Worm (Caenorhabditis elegans) whole organism, L4/young adult: ENCODE measurements around the gene clec-88.

Experiments used
- W03F9.2 ChIP-seq: fragments of 150-350 bp; optimal IDR thresholded peaks from 2 replicates; lab custom pipeline; 2014; ENCODE audit warnings: missing biosample characterization, missing genetic modification characterization
- dao-5 ChIP-seq: sonication (generic microtip); optimal IDR thresholded peaks from 2 replicates; lab custom pipeline; 2016; ENCODE audit warnings: missing genotype, missing genetic modification characterization, moderate library complexity, missing compliant biosample characterization
- him-1 ChIP-seq: sonication (generic microtip); optimal IDR thresholded peaks from 2 replicates; lab custom pipeline; 2016; ENCODE audit warnings: missing genotype, missing genetic modification reagents, missing genetic modification characterization, missing compliant biosample characterization

clec-88 gene

ce11 chrII:6339948-6340347, 25.6 kb upstream of the clec-88 start, which contains the start of gene C32D5.7:
C32D5.7 (minus strand) TSS chrII:6340048.
- no peak for TF ChIP-seq W03F9.2
- TF ChIP-seq dao-5 (tag; lab: Kevin White, UChicago): no peak
- TF ChIP-seq him-1: no peak

- TF ChIP-seq him-1: no peak
- TF ChIP-seq dao-5 (tag; lab: Kevin White, UChicago): no peak
- TF ChIP-seq W03F9.2: no peak
Measured at ce11 chrII:6341076-6341475, 24.4 kb upstream of the clec-88 start.

ce11 chrII:6342455-6342854, 23.1 kb upstream of the clec-88 start:
- TF ChIP-seq W03F9.2: no peak
- no peak for TF ChIP-seq dao-5 (tag; lab: Kevin White, UChicago)
- TF ChIP-seq him-1: no peak

- TF ChIP-seq dao-5 (tag; lab: Kevin White, UChicago) (no peak), him-1 (no peak), W03F9.2 (no peak)
Measured at ce11 chrII:6343893-6344292, 21.6 kb upstream of the clec-88 start, which contains the start of gene txt-18. txt-18 (plus strand) TSS chrII:6344072.

- TF ChIP-seq W03F9.2 (no peak), him-1 (no peak), dao-5 (tag; lab: Kevin White, UChicago) (no peak)
Measured at ce11 chrII:6344513-6344912, 21.0 kb upstream of the clec-88 start.

ce11 chrII:6345195-6346158, 20.0 kb upstream of the clec-88 start, which contains the start of gene C32D5.8:
C32D5.8 (minus strand) TSS chrII:6345964.
- TF ChIP-seq dao-5 (tag; lab: Kevin White, UChicago) (no peak), him-1 (no peak), W03F9.2 (no peak)

- TF ChIP-seq him-1: no peak
- TF ChIP-seq dao-5 (tag; lab: Kevin White, UChicago): no peak
- no peak for TF ChIP-seq W03F9.2
Measured at ce11 chrII:6346551-6347079, 18.9 kb upstream of the clec-88 start.

- TF ChIP-seq W03F9.2 (no peak), him-1 (no peak), dao-5 (tag; lab: Kevin White, UChicago) (no peak)
Measured at ce11 chrII:6347341-6348118, 18.0 kb upstream of the clec-88 start, which contains the start of gene lgg-1. lgg-1 (minus strand) TSS chrII:6347719.

ce11 chrII:6348360-6348759, 17.2 kb upstream of the clec-88 start:
- TF ChIP-seq W03F9.2: peak; percentile 66
- TF ChIP-seq him-1: peak; percentile 18
- peak; percentile 78 for TF ChIP-seq dao-5 (tag; lab: Kevin White, UChicago)

- TF ChIP-seq him-1 (no peak), W03F9.2 (no peak), dao-5 (tag; lab: Kevin White, UChicago) (no peak)
Measured at ce11 chrII:6349968-6350367, 15.6 kb upstream of the clec-88 start.

ce11 chrII:6351887-6352286, 13.6 kb upstream of the clec-88 start, which contains the start of gene C32D5.10:
C32D5.10 (minus strand) TSS chrII:6351987.
- no peak for TF ChIP-seq him-1
- no peak for TF ChIP-seq W03F9.2
- no peak for TF ChIP-seq dao-5 (tag; lab: Kevin White, UChicago)

ce11 chrII:6355396-6356346, 9.9 kb upstream of the clec-88 start, which contains the start of gene C32D5.11:
C32D5.11 (minus strand) TSS chrII:6355446.
- TF ChIP-seq dao-5 (tag; lab: Kevin White, UChicago) (no peak), W03F9.2 (peak; percentile 73), him-1 (no peak)

- TF ChIP-seq him-1 (no peak), W03F9.2 (no peak), dao-5 (tag; lab: Kevin White, UChicago) (no peak)
Measured at ce11 chrII:6358232-6358631, 7.3 kb upstream of the clec-88 start.
